Worm (Caenorhabditis elegans): Measurements from ENCODE around the gene srlf-18.
A peak's percentile ranks its signal among the peaks of the same experiment; 100 is the strongest.

srlf-18 gene

DNA sequence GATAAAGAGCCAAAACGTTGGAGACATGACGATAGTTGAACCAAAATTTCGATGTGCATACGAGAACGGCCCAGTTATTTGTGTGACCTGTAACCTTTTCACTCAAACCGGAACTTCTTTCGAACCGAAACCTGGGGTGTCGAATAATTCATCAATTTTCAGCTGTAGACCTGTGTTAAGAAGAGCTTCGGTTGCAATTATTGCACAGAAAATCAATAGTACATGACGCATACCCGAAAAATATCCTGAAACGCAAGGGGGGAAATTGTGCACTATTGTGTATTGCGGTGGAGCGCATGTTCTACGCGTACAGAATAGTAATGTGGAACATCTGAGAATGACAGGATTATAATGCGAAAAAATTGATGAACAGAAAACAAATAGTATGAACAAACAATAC, 8.5 kb upstream of the srlf-18 start, which contains the start of gene pigk-1 (continued):
- peak; percentile 40 for TF ChIP-seq xnd-1 (tag; optimal IDR thresholded peaks at IDR 0.05)
- no peak for TF ChIP-seq fkh-3 (tag; optimal IDR thresholded peaks at IDR 0.05)
- TF ChIP-seq repo-1 (tag; optimal IDR thresholded peaks at IDR 0.05) = no peak
- no peak for TF ChIP-seq gei-17 (GFP tag; optimal IDR thresholded peaks at IDR 0.05)
- TF ChIP-seq dpff-1 (tag; optimal IDR thresholded peaks at IDR 0.05) = no peak
- no peak for TF ChIP-seq nhr-80 (tag; optimal IDR thresholded peaks at IDR 0.05)
- TF ChIP-seq nhr-179 (tag; optimal IDR thresholded peaks at IDR 0.05) = no peak
- no peak for TF ChIP-seq ccch-3 (GFP tag; optimal IDR thresholded peaks at IDR 0.05)
- TF ChIP-seq egl-44 (GFP tag; IDR thresholded peaks at IDR 0.05) = no peak
- TF ChIP-seq snpc-1.1 (tag; optimal IDR thresholded peaks at IDR 0.05; ENCODE audit: insufficient read depth) = no peak
- peak; percentile 35; the same call in 1 of the 2 replicates for TF ChIP-seq madf-8 (GFP tag; conservative IDR thresholded peaks at IDR 0.05)
- no peak for TF ChIP-seq rec-8 (tag; optimal IDR thresholded peaks at IDR 0.05)
- no peak for TF ChIP-seq F57A8.1 (GFP tag; optimal IDR thresholded peaks at IDR 0.05)
- no peak for TF ChIP-seq tbx-9 (tag; optimal IDR thresholded peaks at IDR 0.05; ENCODE audit: borderline replicate concordance)
- TF ChIP-seq hrde-1 (tag; optimal IDR thresholded peaks at IDR 0.05; ENCODE audit: borderline replicate concordance) = no peak
- TF ChIP-seq ztf-28 (GFP tag; IDR thresholded peaks at IDR 0.05) = no peak
- TF ChIP-seq pha-4 (tag; optimal IDR thresholded peaks at IDR 0.05) = no peak
- peak; percentile 77 for TF ChIP-seq hsf-1 (GFP tag; IDR thresholded peaks at IDR 0.05)
- peak; percentile 71; the same call in 1 of the 2 replicates for TF ChIP-seq nfya-2 (GFP tag; IDR thresholded peaks at IDR 0.05)
- TF ChIP-seq Y79H2A.3 (GFP tag; conservative IDR thresholded peaks at IDR 0.05) = no peak
- no peak for TF ChIP-seq madf-10 (tag; optimal IDR thresholded peaks at IDR 0.05)
- peak; percentile 18 for TF ChIP-seq efl-1 (GFP tag; optimal IDR thresholded peaks at IDR 0.05)
- no peak for TF ChIP-seq ceh-91 (GFP tag; IDR thresholded peaks at IDR 0.05)
- TF ChIP-seq F10E7.11 (tag; optimal IDR thresholded peaks at IDR 0.05) = no peak
- peak; percentile 37; the same call in 1 of the 2 replicates for TF ChIP-seq hmg-1.2 (GFP tag; IDR thresholded peaks at IDR 0.05)
- TF ChIP-seq lsl-1 (GFP tag; optimal IDR thresholded peaks at IDR 0.05) = peak; percentile 44
- TF ChIP-seq die-1 (tag; optimal IDR thresholded peaks at IDR 0.05) = no peak
- no peak for TF ChIP-seq F37B4.10 (GFP tag; IDR thresholded peaks at IDR 0.05)
- no peak for TF ChIP-seq zfh-2 (GFP tag; conservative IDR thresholded peaks at IDR 0.05)
- no peak for TF ChIP-seq cebp-1 (GFP tag; IDR thresholded peaks at IDR 0.05)
- no peak for TF ChIP-seq cebp-1 (tag; optimal IDR thresholded peaks at IDR 0.05)
- TF ChIP-seq let-526 (GFP tag; IDR thresholded peaks at IDR 0.05) = no peak
- TF ChIP-seq F52B5.7 (tag; optimal IDR thresholded peaks at IDR 0.05) = no peak
- peak; percentile 76 for TF ChIP-seq attf-6 (GFP tag; IDR thresholded peaks at IDR 0.05)
- no peak for TF ChIP-seq rpc-1 (optimal IDR thresholded peaks at IDR 0.05)
- TF ChIP-seq rpc-1 (tag; optimal IDR thresholded peaks at IDR 0.05) = no peak
- TF ChIP-seq B0336.3 (GFP tag; IDR thresholded peaks at IDR 0.05) = peak; percentile 88
- peak; percentile 43 for TF ChIP-seq snpc-3.4 (tag; optimal IDR thresholded peaks at IDR 0.05)
- TF ChIP-seq C06A6.2 (GFP tag; conservative IDR thresholded peaks at IDR 0.05) = no peak
- TF ChIP-seq akir-1 (GFP tag; optimal IDR thresholded peaks at IDR 0.05) = no peak
- no peak for TF ChIP-seq sdz-38 (tag; optimal IDR thresholded peaks at IDR 0.05)
- peak; percentile 43 for TF ChIP-seq snpc-1.3 (tag; optimal IDR thresholded peaks at IDR 0.05; ENCODE audit: insufficient read depth)
- TF ChIP-seq Y53G8AR.9 (GFP tag; conservative IDR thresholded peaks at IDR 0.05) = peak; percentile 24; the same call in 1 of the 2 replicates
- TF ChIP-seq F57C9.4 (tag; optimal IDR thresholded peaks at IDR 0.05) = no peak
- no peak for TF ChIP-seq B0035.1 (tag; optimal IDR thresholded peaks at IDR 0.05)
- TF ChIP-seq K11D2.4 (GFP tag; IDR thresholded peaks at IDR 0.05) = no peak
- TF ChIP-seq B0261.1 (tag; optimal IDR thresholded peaks at IDR 0.05) = no peak
- peak; percentile 73; the same call in 1 of the 2 replicates for TF ChIP-seq C17E4.6 (GFP tag; IDR thresholded peaks at IDR 0.05)
- no peak for TF ChIP-seq B0019.2 (GFP tag; conservative IDR thresholded peaks at IDR 0.05)
